Worm (Caenorhabditis elegans) whole organism, early embryonic: Measurements from ENCODE around the gene nhr-87.

ENCODE experiments used
- ama-1 ChIP-seq: fragments of 150-350 bp; optimal IDR thresholded peaks from 2 replicates; lab custom pipeline; 2014
- hmbx-1 ChIP-seq: sonication (generic microtip); optimal IDR thresholded peaks from 2 replicates; lab custom pipeline; 2016; ENCODE audit warnings: mild to moderate bottlenecking, missing genetic modification characterization, missing compliant biosample characterization
- scrt-1 ChIP-seq: fragments of 200-800 bp; sonication (Bioruptor generic); IDR thresholded peaks from 2 replicates; pipeline ENCODE4 v1.3.6; 2022; ENCODE audit warnings: missing genetic modification characterization, missing compliant biosample characterization
- tbx-11 ChIP-seq: fragments of 200-800 bp; sonication (Bioruptor generic); IDR thresholded peaks from 2 replicates; pipeline ENCODE4 v1.3.6; 2022; ENCODE audit warnings: missing genetic modification characterization, missing compliant biosample characterization

ce11 chrIV:1672398-1672797 is 48.6 kb downstream of the nhr-87 start, which contains the start of gene Y41D4B.1:
- TF ChIP-seq tbx-11 (GFP tag; lab: Robert Waterston, UW) (no peak), hmbx-1 (tag; lab: Kevin White, UChicago) (no peak), ama-1 (no peak), scrt-1 (no peak)
